Worm (Caenorhabditis elegans) whole organism, late embryonic: Measurements from ENCODE around the gene gst-22.

Experiments used
- C08G9.2 ChIP-seq: sonication (generic microtip); optimal IDR thresholded peaks from 2 replicates; lab custom pipeline; 2016; ENCODE audit warnings: mild to moderate bottlenecking, missing genetic modification characterization, moderate library complexity, missing compliant biosample characterization
- C38D4.7 ChIP-seq: fragments of 200-800 bp; sonication (Bioruptor generic); optimal IDR thresholded peaks from 2 replicates; lab custom pipeline; 2018; ENCODE audit warnings: mild to moderate bottlenecking, missing genetic modification characterization, moderate library complexity, missing compliant biosample characterization
- F13H6.1 ChIP-seq: sonication (generic microtip); optimal IDR thresholded peaks from 2 replicates; lab custom pipeline; 2016; ENCODE audit warnings: missing genetic modification characterization, missing compliant biosample characterization
- K02D7.2 ChIP-seq: sonication (generic microtip); optimal IDR thresholded peaks from 2 replicates; lab custom pipeline; 2017; ENCODE audit warnings: mild to moderate bottlenecking, missing genetic modification characterization, missing compliant biosample characterization
- K09A11.1 ChIP-seq: sonication (generic microtip); optimal IDR thresholded peaks from 2 replicates; lab custom pipeline; 2017; ENCODE audit warnings: antibody characterized with exemption, mild to moderate bottlenecking, missing genetic modification characterization, missing compliant biosample characterization; ENCODE audit not compliant: insufficient read depth
- T23F11.4 ChIP-seq: fragments of 200-800 bp; sonication (Bioruptor generic); optimal IDR thresholded peaks from 2 replicates; lab custom pipeline; 2018; ENCODE audit warnings: mild to moderate bottlenecking, missing genetic modification characterization, missing compliant biosample characterization
- ama-1 ChIP-seq: fragments of 150-350 bp; optimal IDR thresholded peaks from 2 replicates; lab custom pipeline; 2014
- ceh-18 ChIP-seq: sonication (generic microtip); optimal IDR thresholded peaks from 2 replicates; lab custom pipeline; 2016; ENCODE audit warnings: missing genetic modification characterization, missing compliant biosample characterization
- ceh-19 ChIP-seq: fragments of 200-800 bp; sonication (Bioruptor generic); optimal IDR thresholded peaks from 2 replicates; lab custom pipeline; 2018; ENCODE audit warnings: mild to moderate bottlenecking, missing genetic modification characterization, missing compliant biosample characterization
- ceh-30 ChIP-seq: fragments of 150-350 bp; optimal IDR thresholded peaks from 2 replicates; lab custom pipeline; 2014; ENCODE audit warnings: missing biosample characterization, missing genetic modification characterization
- ceh-34 ChIP-seq: sonication (generic microtip); optimal IDR thresholded peaks from 2 replicates; lab custom pipeline; 2016; ENCODE audit warnings: mild to moderate bottlenecking, missing genetic modification characterization, missing compliant biosample characterization
- ceh-48 ChIP-seq: sonication (generic microtip); optimal IDR thresholded peaks from 2 replicates; lab custom pipeline; 2016; ENCODE audit warnings: missing genetic modification characterization, inconsistent platforms, missing compliant biosample characterization
- ceh-6 ChIP-seq: fragments of 200-800 bp; sonication (Bioruptor generic); optimal IDR thresholded peaks from 2 replicates; lab custom pipeline; 2018; ENCODE audit warnings: mild to moderate bottlenecking, missing genetic modification characterization, missing compliant biosample characterization
- ceh-9 ChIP-seq: sonication (generic microtip); optimal IDR thresholded peaks from 2 replicates; lab custom pipeline; 2016; ENCODE audit warnings: mild to moderate bottlenecking, missing genetic modification characterization, inconsistent platforms, missing compliant biosample characterization
- dmd-4 ChIP-seq: sonication (generic microtip); optimal IDR thresholded peaks from 2 replicates; lab custom pipeline; 2016; ENCODE audit warnings: borderline replicate concordance, missing genetic modification characterization, missing compliant biosample characterization
- elt-2 ChIP-seq: sonication (generic microtip); optimal IDR thresholded peaks from 2 replicates; lab custom pipeline; 2016; ENCODE audit warnings: missing genetic modification reagents, missing genetic modification characterization, missing compliant biosample characterization
- eyg-1 ChIP-seq: sonication (generic microtip); optimal IDR thresholded peaks from 2 replicates; lab custom pipeline; 2016; ENCODE audit warnings: missing genotype, missing genetic modification characterization, missing compliant biosample characterization
- fkh-10 ChIP-seq: fragments of 150-350 bp; optimal IDR thresholded peaks from 2 replicates; lab custom pipeline; 2014; ENCODE audit warnings: missing biosample characterization, missing genetic modification reagents, missing genetic modification characterization
- hlh-13 ChIP-seq: fragments of 200-800 bp; sonication (Bioruptor generic); optimal IDR thresholded peaks from 2 replicates; lab custom pipeline; 2018; ENCODE audit warnings: mild to moderate bottlenecking, missing genetic modification characterization, missing compliant biosample characterization
- hlh-15 ChIP-seq: sonication (generic microtip); optimal IDR thresholded peaks from 2 replicates; lab custom pipeline; 2016; ENCODE audit warnings: missing genetic modification characterization, missing compliant biosample characterization
- hlh-6 ChIP-seq: sonication (generic microtip); optimal IDR thresholded peaks from 2 replicates; lab custom pipeline; 2016; ENCODE audit warnings: missing genotype, missing genetic modification characterization, missing compliant biosample characterization
- hlh-8 ChIP-seq: sonication (generic microtip); optimal IDR thresholded peaks from 2 replicates; lab custom pipeline; 2016; ENCODE audit warnings: missing genotype, missing genetic modification characterization, missing compliant biosample characterization
- lim-6 ChIP-seq: sonication (generic microtip); optimal IDR thresholded peaks from 2 replicates; lab custom pipeline; 2016; ENCODE audit warnings: missing genetic modification characterization, missing compliant biosample characterization
- madf-2 ChIP-seq: sonication (generic microtip); optimal IDR thresholded peaks from 2 replicates; lab custom pipeline; 2017; ENCODE audit warnings: missing genetic modification characterization, missing compliant biosample characterization
- mec-3 ChIP-seq: sonication (generic microtip); optimal IDR thresholded peaks from 2 replicates; lab custom pipeline; 2016; ENCODE audit warnings: borderline replicate concordance, missing genetic modification characterization, missing compliant biosample characterization
- nfya-1 ChIP-seq: sonication (generic microtip); optimal IDR thresholded peaks from 2 replicates; lab custom pipeline; 2017; ENCODE audit warnings: missing genetic modification characterization, mild to moderate bottlenecking, missing compliant biosample characterization, antibody characterized with exemption, moderate library complexity
- pag-3 ChIP-seq: sonication (generic microtip); optimal IDR thresholded peaks from 2 replicates; lab custom pipeline; 2016; ENCODE audit warnings: missing compliant biosample characterization, missing genetic modification characterization, borderline replicate concordance
- pax-1 ChIP-seq: fragments of 150-350 bp; optimal IDR thresholded peaks from 2 replicates; lab custom pipeline; 2014; ENCODE audit warnings: missing biosample characterization, missing genetic modification characterization
- pqm-1 ChIP-seq: sonication (generic microtip); optimal IDR thresholded peaks from 2 replicates; lab custom pipeline; 2016; ENCODE audit warnings: missing genetic modification characterization, missing compliant biosample characterization
- pros-1 ChIP-seq: fragments of 150-350 bp; optimal IDR thresholded peaks from 2 replicates; lab custom pipeline; 2014; ENCODE audit warnings: missing biosample characterization, missing genetic modification reagents, missing genetic modification characterization
- ref-2 ChIP-seq: sonication (generic microtip); optimal IDR thresholded peaks from 2 replicates; lab custom pipeline; 2016; ENCODE audit warnings: missing genetic modification characterization, missing compliant biosample characterization
- rnt-1 ChIP-seq: sonication (generic microtip); optimal IDR thresholded peaks from 2 replicates; lab custom pipeline; 2016; ENCODE audit warnings: missing genetic modification characterization, missing compliant biosample characterization
- sox-2 ChIP-seq: fragments of 200-800 bp; sonication (Bioruptor generic); IDR thresholded peaks from 2 replicates; pipeline ENCODE4 v1.3.6; 2022; ENCODE audit warnings: missing genetic modification reagents, missing genetic modification characterization, missing compliant biosample characterization
- sox-4 ChIP-seq: sonication (generic microtip); optimal IDR thresholded peaks from 2 replicates; lab custom pipeline; 2017; ENCODE audit warnings: mild to moderate bottlenecking, missing genetic modification characterization, inconsistent platforms, missing compliant biosample characterization
- syd-9 ChIP-seq: sonication (generic microtip); optimal IDR thresholded peaks from 2 replicates; lab custom pipeline; 2016; ENCODE audit warnings: mild to moderate bottlenecking, missing genetic modification characterization, moderate library complexity, missing compliant biosample characterization
- ttx-3 ChIP-seq: sonication (generic microtip); optimal IDR thresholded peaks from 2 replicates; lab custom pipeline; 2016; ENCODE audit warnings: missing genetic modification reagents, missing genetic modification characterization, missing compliant biosample characterization
- unc-55 ChIP-seq: sonication (generic microtip); optimal IDR thresholded peaks from 2 replicates; lab custom pipeline; 2017; ENCODE audit warnings: missing biosample characterization, missing genetic modification reagents, missing genetic modification characterization
- unc-86 ChIP-seq: sonication (generic microtip); optimal IDR thresholded peaks from 2 replicates; lab custom pipeline; 2016; ENCODE audit warnings: missing genetic modification characterization, missing compliant biosample characterization
- ztf-16 ChIP-seq: sonication (generic microtip); optimal IDR thresholded peaks from 2 replicates; lab custom pipeline; 2017; ENCODE audit warnings: missing genetic modification characterization, missing compliant biosample characterization

gst-22 gene

DNA sequence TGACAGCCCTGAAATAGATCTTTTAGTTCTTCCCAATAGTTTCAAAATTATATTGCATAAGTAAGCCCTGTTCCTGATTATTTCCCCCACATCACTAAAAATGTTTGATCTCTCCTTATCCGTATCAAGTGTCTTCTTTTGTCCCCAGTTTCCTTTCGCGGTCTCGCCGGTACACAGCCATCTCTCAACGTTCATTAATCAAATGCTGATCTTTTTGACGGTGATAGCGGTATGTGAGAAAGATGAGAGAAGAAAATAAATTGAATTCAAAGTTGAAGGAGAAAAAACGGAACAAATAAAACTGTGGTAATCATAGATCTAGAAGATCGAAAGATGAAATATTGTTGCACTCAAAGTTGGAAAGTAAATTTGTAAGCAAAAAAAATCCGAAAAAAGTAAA lies 20.4 kb downstream of the gst-22 start:
- TF ChIP-seq ceh-30 (tag; lab: Kevin White, UChicago) = no peak
- no peak for TF ChIP-seq K02D7.2
- TF ChIP-seq rnt-1 (tag; lab: Kevin White, UChicago) = no peak
- TF ChIP-seq unc-86 (tag; lab: Kevin White, UChicago) = no peak
- no peak for TF ChIP-seq ceh-48 (tag; lab: Kevin White, UChicago)
- no peak for TF ChIP-seq hlh-6 (tag; lab: Kevin White, UChicago)
- TF ChIP-seq unc-55 = no peak
- no peak for TF ChIP-seq mec-3
- no peak for TF ChIP-seq ceh-19 (GFP tag; lab: Kevin White, UChicago)
- TF ChIP-seq lim-6 (tag; lab: Kevin White, UChicago) = no peak
- no peak for TF ChIP-seq fkh-10
- TF ChIP-seq F13H6.1 (tag; lab: Kevin White, UChicago) = no peak
- no peak for TF ChIP-seq pax-1
- no peak for TF ChIP-seq hlh-8 (tag; lab: Kevin White, UChicago)
- TF ChIP-seq T23F11.4 = no peak
- no peak for TF ChIP-seq sox-4 (tag; lab: Kevin White, UChicago)
- no peak for TF ChIP-seq sox-2 (GFP tag; lab: Robert Waterston, UW)
- TF ChIP-seq ama-1 = no peak
- TF ChIP-seq C08G9.2 (tag; lab: Kevin White, UChicago) = no peak

ce11 chrV:16210257-16211002 lies 21.7 kb downstream of the gst-22 start, which contains the start of gene F11A5.16:
F11A5.16 (plus strand) TSS chrV:16210952.
- TF ChIP-seq unc-55 = no peak
- no peak for TF ChIP-seq hlh-13 (GFP tag; lab: Kevin White, UChicago)
- TF ChIP-seq, all 69 proteins: peak for 0

- TF ChIP-seq pag-3 (tag; lab: Kevin White, UChicago) (no peak), sox-4 (tag; lab: Kevin White, UChicago) (no peak), ref-2 (tag; lab: Kevin White, UChicago) (no peak), dmd-4 (no peak), lim-6 (tag; lab: Kevin White, UChicago) (no peak), ama-1 (no peak), sox-2 (GFP tag; lab: Robert Waterston, UW) (no peak), hlh-6 (tag; lab: Kevin White, UChicago) (no peak), ttx-3 (tag; lab: Kevin White, UChicago) (no peak), K02D7.2 (no peak), pros-1 (tag; lab: Kevin White, UChicago) (no peak), ceh-18 (tag; lab: Kevin White, UChicago) (no peak), ztf-16 (tag; lab: Kevin White, UChicago) (no peak), ceh-34 (tag; lab: Kevin White, UChicago) (no peak), nfya-1 (tag; lab: Kevin White, UChicago) (no peak), hlh-13 (GFP tag; lab: Kevin White, UChicago) (no peak), madf-2 (tag; lab: Kevin White, UChicago) (no peak), unc-86 (tag; lab: Kevin White, UChicago) (no peak), syd-9 (tag; lab: Kevin White, UChicago) (no peak)
Observed at ce11 chrV:16209837-16210236, 22.2 kb downstream of the gst-22 start, which contains the start of gene oac-15. oac-15 (minus strand) TSS chrV:16209937.

DNA sequence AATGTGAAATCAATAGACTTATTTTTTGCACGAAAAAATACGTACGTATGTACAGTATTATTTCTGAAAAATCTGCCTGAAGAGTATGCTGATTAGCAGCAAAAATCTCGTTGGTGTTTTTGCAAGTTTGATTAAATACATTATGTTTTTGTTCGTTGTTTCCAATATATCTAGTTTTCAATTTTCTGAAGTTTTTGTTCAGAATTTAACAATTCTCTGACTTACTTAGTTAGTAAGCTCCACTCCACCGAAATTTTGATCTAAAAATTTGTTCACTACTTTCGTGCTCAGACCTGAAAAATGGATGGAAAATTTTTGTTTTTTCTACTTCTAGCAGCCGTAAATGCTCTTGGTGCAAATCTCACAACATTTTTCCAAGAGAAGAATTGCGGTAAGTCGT lies 27.2 kb downstream of the gst-22 start, which contains the start of gene irld-26:
TSS of gene irld-26 (plus strand) at position 301 of the 400 bp plus-strand sequence.
- TF ChIP-seq lim-6 (tag; lab: Kevin White, UChicago) = no peak
- no peak for TF ChIP-seq sox-2 (GFP tag; lab: Robert Waterston, UW)
- no peak for TF ChIP-seq K09A11.1 (tag; lab: Kevin White, UChicago)

DNA sequence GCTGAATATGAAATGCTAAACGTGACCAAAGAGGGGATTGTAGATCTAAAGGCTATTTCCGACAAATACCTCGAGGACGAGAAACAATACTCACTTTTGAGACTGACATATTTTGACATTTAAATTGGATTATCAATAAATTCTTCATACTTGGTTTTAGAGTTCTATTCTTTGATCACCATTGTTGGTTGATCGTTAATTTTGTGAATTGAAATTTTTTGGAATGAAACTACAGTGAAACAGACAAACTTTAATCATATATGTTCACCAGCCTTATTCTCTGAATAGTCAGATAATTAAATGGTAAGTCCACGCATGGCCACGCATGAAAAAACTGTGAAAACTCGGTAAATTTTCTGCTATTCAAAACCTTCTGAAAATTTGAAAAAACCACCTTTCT lies 29.5 kb downstream of the gst-22 start, which contains the start of gene F11A5.18:
TSS of gene F11A5.18 (plus strand) at position 301 of the 400 bp plus-strand sequence.
- TF ChIP-seq pax-1 (no peak), ztf-16 (tag; lab: Kevin White, UChicago) (no peak), elt-2 (tag; lab: Kevin White, UChicago) (no peak), ceh-6 (GFP tag; lab: Kevin White, UChicago) (no peak), C38D4.7 (no peak), pqm-1 (no peak), ceh-9 (tag; lab: Kevin White, UChicago) (no peak), eyg-1 (tag; lab: Kevin White, UChicago) (no peak), ceh-19 (GFP tag; lab: Kevin White, UChicago) (no peak), dmd-4 (no peak), hlh-15 (no peak)
